Fruit fly (Drosophila melanogaster) whole organism, pupa: ENCODE data around the gene Ugt35E2.
A peak's percentile ranks its signal among the peaks of the same experiment; 100 is the strongest.

ENCODE experiments used
- CG10348 ChIP-seq: fragments of 200-800 bp; sonication (Bioruptor generic); IDR thresholded peaks from 2 replicates; pipeline ENCODE4 v1.3.6; 2022; ENCODE audit warnings: missing biosample characterization, missing genetic modification characterization
- CG12605 ChIP-seq: fragments of 200-800 bp; sonication (Bioruptor generic); IDR thresholded peaks from 2 replicates; pipeline ENCODE4 v1.3.6; 2022; ENCODE audit warnings: missing biosample characterization, missing genetic modification characterization
- CG13204 ChIP-seq: fragments of 200-800 bp; sonication (Bioruptor generic); optimal IDR thresholded peaks from 2 replicates; lab custom pipeline; 2018; ENCODE audit warnings: missing biosample characterization, mild to moderate bottlenecking, missing genetic modification characterization, moderate library complexity
- CG14655 ChIP-seq: fragments of 200-800 bp; sonication (Bioruptor generic); optimal IDR thresholded peaks from 3 replicates; lab custom pipeline; 2017; ENCODE audit warnings: mild to moderate bottlenecking, missing biosample characterization, missing genetic modification reagents, missing genetic modification characterization
- CG15710 ChIP-seq: fragments of 200-800 bp; sonication (Bioruptor generic); optimal IDR thresholded peaks from 2 replicates; lab custom pipeline; 2018; ENCODE audit warnings: missing biosample characterization, mild to moderate bottlenecking, missing genetic modification characterization, moderate library complexity
- CG17806 ChIP-seq: fragments of 200-800 bp; sonication (Bioruptor generic); optimal IDR thresholded peaks from 2 replicates; lab custom pipeline; 2018; ENCODE audit warnings: missing biosample characterization, mild to moderate bottlenecking, missing genetic modification characterization, moderate library complexity
- CG32121 ChIP-seq: fragments of 200-800 bp; sonication (Bioruptor generic); IDR thresholded peaks from 2 replicates; pipeline ENCODE4 v1.3.6; 2022; ENCODE audit warnings: missing biosample characterization, missing genetic modification characterization
- CG34367 ChIP-seq: fragments of 200-800 bp; sonication (Bioruptor generic); optimal IDR thresholded peaks from 2 replicates; lab custom pipeline; 2018; ENCODE audit warnings: missing biosample characterization, mild to moderate bottlenecking, missing genetic modification characterization
- CG4496 ChIP-seq: fragments of 200-800 bp; sonication (Bioruptor generic); IDR thresholded peaks from 3 replicates; pipeline ENCODE4 v1.3.6; 2022; ENCODE audit warnings: missing biosample characterization, missing genetic modification characterization
- CG8159 ChIP-seq: fragments of 200-800 bp; sonication (Bioruptor generic); optimal IDR thresholded peaks from 3 replicates; lab custom pipeline; 2018; ENCODE audit warnings: missing biosample characterization, mild to moderate bottlenecking, missing genetic modification characterization, moderate library complexity
- CG8301 ChIP-seq: fragments of 200-800 bp; sonication (Bioruptor generic); optimal IDR thresholded peaks from 2 replicates; lab custom pipeline; 2018; ENCODE audit warnings: missing biosample characterization, mild to moderate bottlenecking, missing genetic modification characterization
- CG9948 ChIP-seq: fragments of 200-800 bp; sonication (Bioruptor generic); optimal IDR thresholded peaks from 2 replicates; lab custom pipeline; 2018; ENCODE audit warnings: missing biosample characterization, mild to moderate bottlenecking, missing genetic modification characterization, moderate library complexity
- D1 ChIP-seq: fragments of 200-800 bp; sonication (Bioruptor generic); optimal IDR thresholded peaks from 2 replicates; lab custom pipeline; 2018; ENCODE audit warnings: missing biosample characterization, mild to moderate bottlenecking, missing genetic modification characterization, moderate library complexity
- EcR ChIP-seq: fragments of 200-800 bp; sonication (Bioruptor generic); optimal IDR thresholded peaks from 3 replicates; lab custom pipeline; 2019; ENCODE audit warnings: missing biosample characterization, missing genetic modification characterization, mild to moderate bottlenecking, moderate library complexity, missing genetic modification reagents
- Ets98B ChIP-seq: fragments of 200-800 bp; sonication (Bioruptor generic); IDR thresholded peaks from 2 replicates; pipeline ENCODE4 v1.3.6; 2022; ENCODE audit warnings: missing biosample characterization, missing genetic modification characterization
- Pif1A ChIP-seq: fragments of 200-800 bp; sonication (Bioruptor generic); optimal IDR thresholded peaks from 3 replicates; lab custom pipeline; 2016; ENCODE audit warnings: missing biosample characterization, missing genetic modification characterization
- Pif1B ChIP-seq: fragments of 200-800 bp; sonication (Bioruptor generic); optimal IDR thresholded peaks from 3 replicates; lab custom pipeline; 2016; ENCODE audit warnings: missing biosample characterization, missing genetic modification characterization
- Snoo ChIP-seq: fragments of 200-800 bp; sonication (Bioruptor generic); optimal IDR thresholded peaks from 3 replicates; lab custom pipeline; 2017; ENCODE audit warnings: missing biosample characterization, mild to moderate bottlenecking, missing genetic modification characterization, inconsistent platforms
- fd96Ca ChIP-seq: fragments of 200-800 bp; sonication (Bioruptor generic); IDR thresholded peaks from 3 replicates; pipeline ENCODE4 v1.3.6; 2022; ENCODE audit warnings: missing biosample characterization, missing genetic modification characterization
- gl ChIP-seq: fragments of 200-800 bp; sonication (Bioruptor generic); optimal IDR thresholded peaks from 2 replicates; lab custom pipeline; 2018; ENCODE audit warnings: missing biosample characterization, mild to moderate bottlenecking, missing genetic modification characterization
- rn ChIP-seq: fragments of 200-800 bp; sonication (Bioruptor generic); IDR thresholded peaks from 2 replicates; pipeline ENCODE4 v1.3.6; 2022; ENCODE audit warnings: missing biosample characterization, missing genetic modification characterization

The Ugt35E2 gene

DNA sequence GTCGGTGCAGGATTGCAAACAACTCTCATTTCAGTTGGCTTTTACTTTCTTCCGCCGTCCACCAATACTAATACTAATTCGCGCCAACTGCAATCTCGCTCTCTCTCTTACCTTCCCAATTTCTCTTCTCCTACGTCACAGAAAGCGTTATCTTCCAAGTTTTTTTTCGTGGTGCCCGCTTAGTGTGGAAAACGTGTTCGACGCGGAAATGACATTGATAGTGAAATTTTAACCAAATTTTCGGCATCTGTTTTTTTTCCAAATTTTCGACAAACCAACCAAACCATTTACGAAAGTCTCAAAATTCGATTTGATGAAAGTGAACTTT is 29.6 kb upstream of the Ugt35E2 start, which contains the start of gene cu:
Gene cu, plus strand, starts transcription at position 204 of the 328 bp plus-strand sequence.
- TF ChIP-seq CG9948, result no peak
- peak; percentile 93 for TF ChIP-seq fd96Ca
- TF ChIP-seq CG10348 (GFP tag; lab: Robert Waterston, UW), result no peak

DNA sequence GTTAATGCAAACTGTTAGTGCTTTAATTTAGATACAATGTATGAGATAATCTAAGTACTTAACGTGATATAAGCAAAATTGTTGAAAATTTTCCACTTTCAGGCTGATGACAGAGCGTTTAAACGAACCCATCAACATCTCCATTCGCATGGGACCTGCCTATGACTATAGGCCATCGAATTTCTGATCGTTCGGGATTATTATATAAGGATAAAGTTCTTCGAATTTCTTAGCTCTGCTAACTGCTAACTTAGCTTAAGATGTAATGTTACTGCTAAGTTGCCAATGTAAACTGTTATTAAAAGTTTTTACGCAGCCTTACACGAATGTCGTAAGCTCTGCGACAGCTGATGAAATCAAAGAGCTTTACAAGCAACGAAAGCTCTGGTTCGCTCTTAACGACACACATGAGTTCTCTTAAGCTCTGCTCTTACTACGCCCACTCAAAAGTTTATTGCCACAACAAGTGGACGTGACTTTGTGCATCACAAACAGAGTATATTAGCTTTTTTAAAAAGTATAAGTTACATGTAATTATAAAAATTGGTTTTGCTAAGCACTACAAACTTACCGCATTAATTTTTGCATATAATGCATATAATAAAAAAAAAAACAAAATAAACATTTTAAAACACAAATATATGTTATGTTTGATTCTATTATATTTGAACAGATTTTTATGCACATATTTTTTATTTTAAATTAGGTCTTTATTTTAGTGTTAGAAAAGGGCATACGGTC is 29.0 kb upstream of the Ugt35E2 start:
- peak; percentile 96 for TF ChIP-seq CG34367 (tag; lab: Kevin White, UChicago)
- peak; percentile 44 for TF ChIP-seq Pif1A
- TF ChIP-seq CG10348 (GFP tag; lab: Robert Waterston, UW), result peak; percentile 97
- TF ChIP-seq CG9948, result peak; percentile 100
- TF ChIP-seq Pif1B (GFP tag; lab: Kevin White, UChicago), result peak; percentile 93
- peak; percentile 97 for TF ChIP-seq EcR (GFP tag; lab: Kevin White, UChicago)
- peak; percentile 97 for TF ChIP-seq rn
- TF ChIP-seq Snoo (tag; lab: Kevin White, UChicago), result peak; percentile 99
- TF ChIP-seq CG32121, result peak; percentile 99
- TF ChIP-seq CG14655 (GFP tag; lab: Kevin White, UChicago), result peak; percentile 100
- peak; percentile 97 for TF ChIP-seq CG4496 (GFP tag; lab: Robert Waterston, UW)
- TF ChIP-seq CG12605, result peak; percentile 94
- TF ChIP-seq Ets98B (GFP tag; lab: Robert Waterston, UW), result peak; percentile 95
- TF ChIP-seq CG13204 (GFP tag; lab: Kevin White, UChicago), result peak; percentile 86
- TF ChIP-seq CG15710, result peak; percentile 99
- peak; percentile 99 for TF ChIP-seq CG8301 (tag; lab: Kevin White, UChicago)
- TF ChIP-seq CG17806 (tag; lab: Kevin White, UChicago), result peak; percentile 98
- peak; percentile 89 for TF ChIP-seq gl (tag; lab: Kevin White, UChicago)
- TF ChIP-seq CG8159 (tag; lab: Kevin White, UChicago), result peak; percentile 99
- TF ChIP-seq D1, result peak; percentile 99
- no peak for TF ChIP-seq fd96Ca

DNA sequence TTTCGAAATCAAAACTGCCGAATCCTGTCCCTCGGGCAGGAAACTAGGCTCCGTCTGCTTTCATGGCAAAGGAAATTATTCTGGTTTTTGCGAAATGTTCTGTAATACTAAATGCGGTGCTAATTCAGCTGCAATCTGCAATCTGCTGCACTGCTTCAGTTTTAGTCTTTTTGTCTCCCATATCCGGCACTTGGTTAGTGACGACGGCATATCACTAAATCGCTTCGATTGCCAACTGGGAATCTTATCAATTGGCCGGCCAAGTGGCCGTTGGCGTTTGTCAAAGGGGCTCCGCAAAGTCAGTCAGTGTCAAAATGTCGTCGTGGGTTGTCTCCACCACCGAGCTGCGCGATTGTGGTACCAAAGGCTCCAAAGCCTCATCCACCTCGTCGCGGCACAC is 28.0 kb upstream of the Ugt35E2 start, which contains the start of gene CG18577:
Gene CG18577, plus strand, starts transcription at position 301 of the 400 bp plus-strand sequence.
- TF ChIP-seq EcR (GFP tag; lab: Kevin White, UChicago) (no peak), CG8159 (tag; lab: Kevin White, UChicago) (no peak), CG8301 (tag; lab: Kevin White, UChicago) (no peak), CG12605 (no peak), CG13204 (GFP tag; lab: Kevin White, UChicago) (no peak), CG15710 (no peak), gl (tag; lab: Kevin White, UChicago) (no peak), D1 (no peak), CG4496 (GFP tag; lab: Robert Waterston, UW) (no peak), CG17806 (tag; lab: Kevin White, UChicago) (no peak), Snoo (tag; lab: Kevin White, UChicago) (no peak), fd96Ca (no peak), rn (no peak), CG9948 (no peak), CG32121 (no peak), Pif1A (no peak), Ets98B (GFP tag; lab: Robert Waterston, UW) (no peak), CG10348 (GFP tag; lab: Robert Waterston, UW) (no peak)

DNA sequence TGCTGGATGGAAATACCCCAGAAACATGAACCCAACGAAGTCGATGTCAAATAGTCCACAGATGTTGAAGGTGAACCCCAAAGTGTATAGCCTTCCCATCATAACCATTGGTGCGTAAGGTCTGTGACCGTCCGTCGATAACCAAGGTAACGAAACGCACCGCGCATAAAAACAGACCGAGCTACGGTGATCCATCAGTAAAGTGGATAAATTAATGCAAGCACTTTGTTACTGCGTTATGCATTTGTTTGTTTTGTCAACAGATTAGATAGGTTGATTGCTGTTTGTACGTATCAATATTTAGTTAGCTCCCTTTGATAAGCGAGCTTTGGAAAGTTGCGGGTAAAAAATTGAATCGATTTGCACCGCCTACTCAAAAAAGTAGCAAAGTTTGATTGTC is 10.5 kb upstream of the Ugt35E2 start:
- TF ChIP-seq Snoo (tag; lab: Kevin White, UChicago) (no peak), CG4496 (GFP tag; lab: Robert Waterston, UW) (no peak), CG9948 (no peak), EcR (GFP tag; lab: Kevin White, UChicago) (no peak), fd96Ca (no peak), Ets98B (GFP tag; lab: Robert Waterston, UW) (no peak), rn (no peak), Pif1A (no peak), CG8159 (tag; lab: Kevin White, UChicago) (no peak), CG8301 (tag; lab: Kevin White, UChicago) (no peak), CG34367 (tag; lab: Kevin White, UChicago) (no peak), gl (tag; lab: Kevin White, UChicago) (no peak), CG10348 (GFP tag; lab: Robert Waterston, UW) (no peak)
- TF ChIP-seq, all 21 proteins: peak for 0

DNA sequence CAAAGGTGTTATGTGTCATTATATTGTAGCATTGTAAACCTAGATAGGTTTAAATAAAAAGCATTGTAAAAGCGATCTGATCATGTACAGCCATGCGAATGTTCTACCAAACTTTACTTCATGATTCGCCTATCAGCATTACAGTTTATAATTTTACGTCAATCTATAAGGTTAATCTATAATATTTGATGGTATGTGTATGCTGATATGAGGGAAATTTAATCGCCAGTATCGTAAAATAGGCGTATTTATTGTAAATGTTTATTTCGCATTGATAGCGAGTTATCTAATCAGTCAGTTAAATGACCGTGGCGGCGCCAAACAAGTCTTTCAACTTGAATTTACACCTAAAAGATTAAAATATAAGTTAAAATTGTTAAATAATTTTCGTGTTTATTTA is 9.8 kb upstream of the Ugt35E2 start:
- TF ChIP-seq CG13204 (GFP tag; lab: Kevin White, UChicago), result no peak
- TF ChIP-seq rn, result no peak
- no peak for TF ChIP-seq CG34367 (tag; lab: Kevin White, UChicago)
- no peak for TF ChIP-seq CG8301 (tag; lab: Kevin White, UChicago)
- no peak for TF ChIP-seq Pif1A
- TF ChIP-seq CG8159 (tag; lab: Kevin White, UChicago), result no peak
- no peak for TF ChIP-seq Ets98B (GFP tag; lab: Robert Waterston, UW)
- TF ChIP-seq CG12605, result no peak
- no peak for TF ChIP-seq CG9948
- TF ChIP-seq CG14655 (GFP tag; lab: Kevin White, UChicago), result no peak
- TF ChIP-seq CG4496 (GFP tag; lab: Robert Waterston, UW), result no peak
- TF ChIP-seq EcR (GFP tag; lab: Kevin White, UChicago), result no peak
- TF ChIP-seq CG32121, result no peak

DNA sequence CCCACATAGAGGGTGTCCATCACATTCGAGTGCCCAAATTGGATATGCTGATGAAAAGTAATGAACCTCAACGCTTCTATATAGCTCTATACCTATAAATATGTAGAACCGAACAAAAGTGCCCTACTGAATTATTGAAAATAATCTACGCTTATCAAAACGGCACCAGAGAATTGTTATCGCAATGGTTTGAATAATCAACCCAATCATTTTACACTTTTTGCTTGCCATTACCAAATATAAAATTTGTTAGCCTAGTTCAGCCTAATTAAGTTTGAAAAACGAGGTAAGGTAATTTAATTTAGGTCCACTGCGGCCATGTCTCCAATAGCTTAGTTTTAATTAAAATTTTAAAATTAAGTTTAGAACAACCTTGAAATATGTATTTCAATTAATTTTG is 8.0 kb upstream of the Ugt35E2 start:
- TF ChIP-seq fd96Ca, result no peak
- no peak for TF ChIP-seq Ets98B (GFP tag; lab: Robert Waterston, UW)
- no peak for TF ChIP-seq CG32121
- TF ChIP-seq CG17806 (tag; lab: Kevin White, UChicago), result no peak
- no peak for TF ChIP-seq EcR (GFP tag; lab: Kevin White, UChicago)
- TF ChIP-seq CG14655 (GFP tag; lab: Kevin White, UChicago), result no peak
- no peak for TF ChIP-seq CG9948
- TF ChIP-seq Pif1A, result no peak
- no peak for TF ChIP-seq CG15710
- TF ChIP-seq, all 21 proteins: peak for 0
